Fruit fly (Drosophila melanogaster) whole organism, embryonic: ENCODE data around the gene CG46304.

Experiments
- Atf-2 ChIP-seq: fragments of 200-800 bp; sonication (Bioruptor generic); optimal IDR thresholded peaks from 2 replicates; lab custom pipeline; 2016; ENCODE audit warnings: missing biosample characterization, missing genetic modification characterization
- Atf3 ChIP-seq: fragments of 200-800 bp; sonication (Bioruptor generic); optimal IDR thresholded peaks from 3 replicates; lab custom pipeline; 2016; ENCODE audit warnings: missing biosample characterization, missing genetic modification characterization
- CG10366 ChIP-seq: fragments of 200-800 bp; sonication (Bioruptor generic); IDR thresholded peaks from 2 replicates; pipeline ENCODE4 v1.3.6; 2022; ENCODE audit warnings: missing biosample characterization, missing genetic modification characterization
- CG10979 ChIP-seq: fragments of 200-800 bp; sonication (Bioruptor generic); optimal IDR thresholded peaks from 2 replicates; lab custom pipeline; 2018; ENCODE audit warnings: missing biosample characterization, mild to moderate bottlenecking, missing genetic modification characterization, moderate library complexity
- CG11085 ChIP-seq: fragments of 200-800 bp; sonication (Bioruptor generic); IDR thresholded peaks from 2 replicates; pipeline ENCODE4 v1.3.6; 2022; ENCODE audit warnings: missing biosample characterization, missing genetic modification characterization
- CG11696 ChIP-seq: fragments of 200-800 bp; sonication (Bioruptor generic); IDR thresholded peaks from 2 replicates; pipeline ENCODE4 v1.3.6; 2022; ENCODE audit warnings: missing biosample characterization, missing genetic modification characterization
- CG12299 ChIP-seq: fragments of 200-800 bp; sonication (Bioruptor generic); optimal IDR thresholded peaks from 2 replicates; lab custom pipeline; 2018; ENCODE audit warnings: missing biosample characterization, mild to moderate bottlenecking, missing genetic modification characterization
- CG1233 ChIP-seq: fragments of 200-800 bp; sonication (Bioruptor generic); optimal IDR thresholded peaks from 4 replicates; lab custom pipeline; 2018; ENCODE audit warnings: missing biosample characterization, mild to moderate bottlenecking, missing genetic modification characterization
- CG14965 ChIP-seq: fragments of 200-800 bp; sonication (Bioruptor generic); optimal IDR thresholded peaks from 2 replicates; lab custom pipeline; 2016; ENCODE audit warnings: missing biosample characterization, missing genetic modification characterization, borderline replicate concordance
- CG17568 ChIP-seq: fragments of 200-800 bp; sonication (Bioruptor generic); optimal IDR thresholded peaks from 2 replicates; lab custom pipeline; 2018; ENCODE audit warnings: missing biosample characterization, mild to moderate bottlenecking, missing genetic modification characterization, moderate library complexity
- CG17829 ChIP-seq: fragments of 200-800 bp; optimal IDR thresholded peaks from 2 replicates; lab custom pipeline; 2019; ENCODE audit warnings: missing biosample characterization, mild to moderate bottlenecking, missing genetic modification characterization, moderate library complexity
- CG18011 ChIP-seq: fragments of 200-800 bp; sonication (Bioruptor generic); optimal IDR thresholded peaks from 2 replicates; lab custom pipeline; 2017; ENCODE audit warnings: missing biosample characterization, missing genetic modification characterization, mild to moderate bottlenecking, moderate library complexity, missing genotype
- CG30020 ChIP-seq: fragments of 200-800 bp; optimal IDR thresholded peaks from 2 replicates; lab custom pipeline; 2019; ENCODE audit warnings: missing biosample characterization, mild to moderate bottlenecking, missing genetic modification characterization, moderate library complexity
- CG30403 ChIP-seq: fragments of 200-800 bp; sonication (Bioruptor generic); optimal IDR thresholded peaks from 3 replicates; lab custom pipeline; 2016; ENCODE audit warnings: missing biosample characterization, missing genetic modification characterization
- CG31388 ChIP-seq: fragments of 200-800 bp; sonication (Bioruptor generic); optimal IDR thresholded peaks from 2 replicates; lab custom pipeline; 2016; ENCODE audit warnings: missing biosample characterization, missing genetic modification characterization
- CG6813 ChIP-seq: fragments of 200-800 bp; sonication (Bioruptor generic); optimal IDR thresholded peaks from 2 replicates; lab custom pipeline; 2017; ENCODE audit warnings: missing biosample characterization, missing genetic modification characterization, mild to moderate bottlenecking, moderate library complexity, missing genetic modification reagents
- CG7556 ChIP-seq: fragments of 200-800 bp; sonication (Bioruptor generic); optimal IDR thresholded peaks from 2 replicates; lab custom pipeline; 2017; ENCODE audit warnings: missing biosample characterization, mild to moderate bottlenecking, missing genetic modification characterization
- CG8281 ChIP-seq: fragments of 200-800 bp; sonication (Bioruptor generic); optimal IDR thresholded peaks from 2 replicates; lab custom pipeline; 2018; ENCODE audit warnings: missing biosample characterization, mild to moderate bottlenecking, missing genetic modification characterization, moderate library complexity
- CG8388 ChIP-seq: fragments of 200-800 bp; sonication (Bioruptor generic); optimal IDR thresholded peaks from 2 replicates; lab custom pipeline; 2019; ENCODE audit warnings: missing biosample characterization, mild to moderate bottlenecking, missing genetic modification characterization, moderate library complexity
- CoRest ChIP-seq: fragments of 200-800 bp; sonication (Bioruptor generic); optimal IDR thresholded peaks from 3 replicates; lab custom pipeline; 2018; ENCODE audit warnings: missing biosample characterization, mild to moderate bottlenecking, missing genetic modification characterization, moderate library complexity
- Dek ChIP-seq: fragments of 200-800 bp; sonication (Bioruptor generic); optimal IDR thresholded peaks from 3 replicates; lab custom pipeline; 2019; ENCODE audit warnings: missing biosample characterization, mild to moderate bottlenecking, missing genetic modification characterization, moderate library complexity
- Dip3 ChIP-seq: fragments of 200-800 bp; sonication (Bioruptor generic); optimal IDR thresholded peaks from 3 replicates; lab custom pipeline; 2016; ENCODE audit warnings: missing biosample characterization, missing genetic modification characterization
- Gsc ChIP-seq: fragments of 200-800 bp; sonication (Bioruptor generic); IDR thresholded peaks from 2 replicates; pipeline ENCODE4 v1.3.6; 2022; ENCODE audit warnings: missing biosample characterization, missing genetic modification characterization
- HLH4C ChIP-seq: fragments of 200-800 bp; sonication (Bioruptor generic); IDR thresholded peaks from 3 replicates; pipeline ENCODE4 v1.3.6; 2022; ENCODE audit warnings: missing biosample characterization, missing genetic modification characterization; ENCODE audit not compliant: partially characterized antibody
- Nf-YA ChIP-seq: fragments of 200-800 bp; sonication (Bioruptor generic); IDR thresholded peaks from 2 replicates; pipeline ENCODE4 v1.3.6; 2022; ENCODE audit warnings: missing biosample characterization, missing genetic modification characterization
- Optix ChIP-seq: fragments of 200-800 bp; sonication (Bioruptor generic); IDR thresholded peaks from 3 replicates; pipeline ENCODE4 v1.3.6; 2022; ENCODE audit warnings: missing biosample characterization, missing genetic modification characterization
- PHDP ChIP-seq: fragments of 200-800 bp; sonication (Bioruptor generic); optimal IDR thresholded peaks from 3 replicates; lab custom pipeline; 2018; ENCODE audit warnings: missing biosample characterization, mild to moderate bottlenecking, missing genetic modification characterization, moderate library complexity
- Sin3A ChIP-seq: fragments of >200 bp; optimal IDR thresholded peaks from 2 replicates; lab custom pipeline; 2018
- Sox102F ChIP-seq: fragments of 200-800 bp; sonication (Bioruptor generic); optimal IDR thresholded peaks from 2 replicates; lab custom pipeline; 2018; ENCODE audit warnings: missing biosample characterization, mild to moderate bottlenecking, missing genetic modification characterization, moderate library complexity
- Spps ChIP-seq: fragments of 200-800 bp; sonication (Bioruptor generic); optimal IDR thresholded peaks from 2 replicates; lab custom pipeline; 2018; ENCODE audit warnings: missing biosample characterization, mild to moderate bottlenecking, missing genetic modification characterization
- amos ChIP-seq: fragments of 200-800 bp; sonication (Bioruptor generic); IDR thresholded peaks from 2 replicates; pipeline ENCODE4 v1.3.6; 2022; ENCODE audit warnings: missing biosample characterization, missing genetic modification characterization; ENCODE audit not compliant: partially characterized antibody
- ase ChIP-seq: fragments of 200-800 bp; sonication (Bioruptor generic); IDR thresholded peaks from 3 replicates; pipeline ENCODE4 v1.3.6; 2022; ENCODE audit warnings: missing biosample characterization, missing genetic modification characterization
- bab2 ChIP-seq: fragments of 200-800 bp; sonication (Bioruptor generic); optimal IDR thresholded peaks from 2 replicates; lab custom pipeline; 2016; ENCODE audit warnings: missing biosample characterization, missing genetic modification characterization
- chif ChIP-seq, 2 experiments: fragments of 200-800 bp; sonication (Bioruptor generic); optimal IDR thresholded peaks; 3 replicates each; lab custom pipeline; 2016; ENCODE audit warnings: missing biosample characterization in 2 of 2, missing genetic modification characterization in 2 of 2
- luna ChIP-seq: fragments of 200-800 bp; sonication (Bioruptor generic); optimal IDR thresholded peaks from 2 replicates; lab custom pipeline; 2016; ENCODE audit warnings: missing biosample characterization, missing genetic modification characterization
- nmo ChIP-seq: fragments of 200-800 bp; sonication (Bioruptor generic); optimal IDR thresholded peaks from 2 replicates; lab custom pipeline; 2018; ENCODE audit warnings: missing biosample characterization, mild to moderate bottlenecking, missing genetic modification characterization, moderate library complexity
- org-1 ChIP-seq: fragments of 200-800 bp; sonication (Bioruptor generic); optimal IDR thresholded peaks from 2 replicates; lab custom pipeline; 2017; ENCODE audit warnings: missing biosample characterization, missing genetic modification characterization
- p53 ChIP-seq: fragments of 200-800 bp; sonication (Bioruptor generic); optimal IDR thresholded peaks from 2 replicates; lab custom pipeline; 2016; ENCODE audit warnings: missing biosample characterization, missing genetic modification characterization
- phol ChIP-seq: fragments of 200-800 bp; sonication (Bioruptor generic); optimal IDR thresholded peaks from 3 replicates; lab custom pipeline; 2018; ENCODE audit warnings: missing biosample characterization, mild to moderate bottlenecking, missing genetic modification characterization, moderate library complexity
- prd ChIP-seq, 3 experiments: fragments of >200 bp in 2 of 3; fragments of 200-800 bp in 1 of 3; sonication (Bioruptor generic) in 1 of 3; optimal IDR thresholded peaks in 2 of 3; IDR thresholded peaks in 1 of 3; 2 replicates in 2 of 3; 3 replicates in 1 of 3; pipeline versions ENCODE4 v1.3.6 to Lab custom; 2017 to 2022; ENCODE audit warnings: missing biosample characterization in 1 of 3, missing genetic modification characterization in 1 of 3
- row ChIP-seq: fragments of 200-800 bp; sonication (Bioruptor generic); IDR thresholded peaks from 3 replicates; pipeline ENCODE4 v1.3.6; 2022; ENCODE audit warnings: missing biosample characterization, missing genetic modification characterization
- schlank ChIP-seq: fragments of 200-800 bp; sonication (Bioruptor generic); optimal IDR thresholded peaks from 2 replicates; lab custom pipeline; 2018; ENCODE audit warnings: missing biosample characterization, mild to moderate bottlenecking, missing genetic modification characterization
- scrt ChIP-seq: fragments of 200-800 bp; sonication (Bioruptor generic); optimal IDR thresholded peaks from 2 replicates; lab custom pipeline; 2018; ENCODE audit warnings: missing biosample characterization, mild to moderate bottlenecking, missing genetic modification characterization, moderate library complexity
- sens ChIP-seq: fragments of 200-800 bp; sonication (Bioruptor generic); peaks from one replicate; lab custom pipeline; 2016; ENCODE audit warnings: missing biosample characterization, missing genetic modification characterization
- sim ChIP-seq: fragments of 200-800 bp; sonication (Bioruptor generic); IDR thresholded peaks from 2 replicates; pipeline ENCODE4 v1.3.6; 2022; ENCODE audit warnings: missing biosample characterization, missing genetic modification characterization
- sima ChIP-seq: fragments of 200-800 bp; sonication (Bioruptor generic); optimal IDR thresholded peaks from 2 replicates; lab custom pipeline; 2016; ENCODE audit warnings: missing biosample characterization, missing genetic modification characterization
- slp2 ChIP-seq: fragments of 200-800 bp; sonication (Bioruptor generic); optimal IDR thresholded peaks from 2 replicates; lab custom pipeline; 2016; ENCODE audit warnings: missing biosample characterization, missing genetic modification characterization
- sr ChIP-seq: fragments of 200-800 bp; sonication (Bioruptor generic); IDR thresholded peaks from 3 replicates; pipeline ENCODE4 v1.3.6; 2022; ENCODE audit warnings: missing biosample characterization, missing genetic modification characterization
- unpg ChIP-seq: fragments of 200-800 bp; sonication (Bioruptor generic); optimal IDR thresholded peaks from 3 replicates; lab custom pipeline; 2018; ENCODE audit warnings: missing biosample characterization, mild to moderate bottlenecking, missing genetic modification characterization, moderate library complexity
- vnd ChIP-seq: fragments of 200-800 bp; sonication (Bioruptor generic); IDR thresholded peaks from 3 replicates; pipeline ENCODE4 v1.3.6; 2022; ENCODE audit warnings: missing biosample characterization, missing genetic modification characterization; ENCODE audit not compliant: partially characterized antibody

CG46304 gene

dm6 chr2L:18896818-18897578 is 49.1 kb upstream of the CG46304 start (continued):
- TF ChIP-seq sr, result no peak
- TF ChIP-seq schlank (tag; lab: Kevin White, UChicago), result no peak
- peak; percentile 18 for TF ChIP-seq Sox102F (GFP tag; lab: Kevin White, UChicago)
- TF ChIP-seq CG14965, result no peak
- TF ChIP-seq Nf-YA, result no peak
- no peak for TF ChIP-seq chif (GFP tag; optimal IDR thresholded peaks at IDR 0.05; lab: Kevin White, UChicago)
- TF ChIP-seq slp2 (GFP tag; lab: Kevin White, UChicago), result no peak
- TF ChIP-seq CG30403, result peak; percentile 37
- TF ChIP-seq amos (GFP tag; lab: Robert Waterston, UW), result no peak
- no peak for TF ChIP-seq sima
- no peak for TF ChIP-seq CG11085
- TF ChIP-seq Atf-2 (GFP tag; lab: Kevin White, UChicago), result no peak
- TF ChIP-seq nmo, result no peak
- no peak for TF ChIP-seq CG17568 (GFP tag; lab: Kevin White, UChicago)
- TF ChIP-seq CG12299 (tag; lab: Kevin White, UChicago), result no peak
- TF ChIP-seq Gsc (GFP tag; lab: Robert Waterston, UW), result no peak
- no peak for TF ChIP-seq CG6813 (GFP tag; lab: Kevin White, UChicago)
- no peak for TF ChIP-seq luna (GFP tag; lab: Kevin White, UChicago)
- TF ChIP-seq org-1 (GFP tag; lab: Kevin White, UChicago), result no peak
- TF ChIP-seq prd (optimal IDR thresholded peaks at IDR 0.05; lab: Kevin White, UChicago), result no peak
- TF ChIP-seq prd (GFP tag; IDR thresholded peaks at IDR 0.05; lab: Robert Waterston, UW), result no peak
- TF ChIP-seq ase, result no peak
- no peak for TF ChIP-seq Spps
- no peak for TF ChIP-seq scrt
- 0 out of 3 replicates have a peak, but pooled peaks have one; percentile 23 for TF ChIP-seq row (GFP tag; lab: Robert Waterston, UW)
- no peak for TF ChIP-seq Dek (tag; lab: Kevin White, UChicago)
- no peak for TF ChIP-seq vnd
- peak; percentile 31 for TF ChIP-seq sens (GFP tag; lab: Kevin White, UChicago)
- no peak for TF ChIP-seq Atf3 (GFP tag; lab: Kevin White, UChicago)
- TF ChIP-seq bab2 (GFP tag; lab: Kevin White, UChicago), result no peak
- TF ChIP-seq CG30020 (tag; lab: Kevin White, UChicago), result no peak
- TF ChIP-seq CoRest (tag; lab: Kevin White, UChicago), result peak; percentile 39
- TF ChIP-seq Sin3A (lab: Kevin White, UChicago), result no peak
- no peak for TF ChIP-seq CG8281
- TF ChIP-seq HLH4C (GFP tag; lab: Robert Waterston, UW), result no peak
- TF ChIP-seq CG7556 (GFP tag; lab: Kevin White, UChicago), result peak; percentile 46
- no peak for TF ChIP-seq PHDP (tag; lab: Kevin White, UChicago)
- TF ChIP-seq CG1233 (GFP tag; lab: Kevin White, UChicago), result no peak
- TF ChIP-seq p53 (GFP tag; lab: Kevin White, UChicago), result no peak
- no peak for TF ChIP-seq CG18011 (GFP tag; lab: Kevin White, UChicago)
- TF ChIP-seq CG31388 (GFP tag; lab: Kevin White, UChicago), result no peak
- TF ChIP-seq Optix (GFP tag; lab: Robert Waterston, UW), result no peak
- TF ChIP-seq Dip3 (GFP tag; lab: Kevin White, UChicago), result no peak
- no peak for TF ChIP-seq unpg (GFP tag; lab: Kevin White, UChicago)
- TF ChIP-seq CG8388 (GFP tag; lab: Kevin White, UChicago), result peak; percentile 14
- TF ChIP-seq sim (GFP tag; lab: Robert Waterston, UW), result no peak
- TF ChIP-seq CG10979 (tag; lab: Kevin White, UChicago), result peak; percentile 50
- TF ChIP-seq phol (tag; lab: Kevin White, UChicago), result peak; percentile 53
- TF ChIP-seq CG17829 (tag; lab: Kevin White, UChicago), result peak; percentile 25
- no peak for TF ChIP-seq CG11696 (GFP tag; lab: Robert Waterston, UW)
- no peak for TF ChIP-seq CG10366 (GFP tag; lab: Robert Waterston, UW)
